Worm (Caenorhabditis elegans): Measurements from ENCODE around the gene srg-62.
A peak's percentile ranks its signal among the peaks of the same experiment; 100 is the strongest.

The srg-62 gene

ce11 chrV:2694389-2694788 is 47.8 kb downstream of the srg-62 start, which contains the start of gene Y45G12B.2 (continued):
- no peak for TF ChIP-seq ama-1 (optimal IDR thresholded peaks at IDR 0.05)
- no peak for TF ChIP-seq ama-1 (GFP tag; optimal IDR thresholded peaks at IDR 0.05)
- TF ChIP-seq attf-6 (GFP tag; IDR thresholded peaks at IDR 0.05), result no peak
- TF ChIP-seq nfyb-1 (GFP tag; IDR thresholded peaks at IDR 0.05), result no peak
- TF ChIP-seq madf-6 (GFP tag; IDR thresholded peaks at IDR 0.05), result peak; percentile 63; the same call in 1 of the 2 replicates
- TF ChIP-seq ets-4 (GFP tag; optimal IDR thresholded peaks at IDR 0.05), result no peak
- no peak for TF ChIP-seq ztf-3 (GFP tag; optimal IDR thresholded peaks at IDR 0.05)
- TF ChIP-seq cebp-2 (GFP tag; IDR thresholded peaks at IDR 0.05), result no peak
- no peak for TF ChIP-seq sptf-2 (GFP tag; optimal IDR thresholded peaks at IDR 0.05)
- TF ChIP-seq F10E7.11 (tag; optimal IDR thresholded peaks at IDR 0.05), result no peak
- TF ChIP-seq ceh-91 (GFP tag; IDR thresholded peaks at IDR 0.05), result no peak
- peak; percentile 75 for TF ChIP-seq mcd-1 (GFP tag; IDR thresholded peaks at IDR 0.05)
- no peak for TF ChIP-seq cebp-1 (GFP tag; IDR thresholded peaks at IDR 0.05)
- peak; percentile 56 for TF ChIP-seq cebp-1 (tag; optimal IDR thresholded peaks at IDR 0.05)
- TF ChIP-seq snpc-3.4 (tag; optimal IDR thresholded peaks at IDR 0.05), result no peak
- 0 out of 2 replicates have a peak, but pooled peaks have one; percentile 32 for TF ChIP-seq Y53G8AR.9 (GFP tag; conservative IDR thresholded peaks at IDR 0.05)
- TF ChIP-seq sdz-38 (tag; optimal IDR thresholded peaks at IDR 0.05), result no peak
- TF ChIP-seq B0035.1 (tag; optimal IDR thresholded peaks at IDR 0.05), result no peak
- no peak for TF ChIP-seq dpff-1 (tag; optimal IDR thresholded peaks at IDR 0.05)
- no peak for TF ChIP-seq ekl-4 (GFP tag; IDR thresholded peaks at IDR 0.05)
- no peak for TF ChIP-seq K12H6.12 (tag; optimal IDR thresholded peaks at IDR 0.05)
- no peak for TF ChIP-seq F49E8.2 (tag; optimal IDR thresholded peaks at IDR 0.05; ENCODE audit: insufficient read depth)
- TF ChIP-seq C17E4.6 (GFP tag; IDR thresholded peaks at IDR 0.05), result peak; percentile 59; the same call in 1 of the 2 replicates
- no peak for TF ChIP-seq let-526 (GFP tag; IDR thresholded peaks at IDR 0.05)
- TF ChIP-seq nhr-80 (tag; optimal IDR thresholded peaks at IDR 0.05), result peak; percentile 36
- no peak for TF ChIP-seq egrh-3 (GFP tag; IDR thresholded peaks at IDR 0.05)
- TF ChIP-seq pha-4 (tag; optimal IDR thresholded peaks at IDR 0.05), result no peak
- TF ChIP-seq F57A8.1 (GFP tag; optimal IDR thresholded peaks at IDR 0.05), result no peak
- peak; percentile 30 for TF ChIP-seq attf-5 (GFP tag; optimal IDR thresholded peaks at IDR 0.05)
- peak; percentile 73 for TF ChIP-seq lin-54 (GFP tag; optimal IDR thresholded peaks at IDR 0.05)
- TF ChIP-seq F39B2.1 (GFP tag; IDR thresholded peaks at IDR 0.05), result no peak
- no peak for TF ChIP-seq hlh-26 (GFP tag; conservative IDR thresholded peaks at IDR 0.05)
- peak; percentile 5 for TF ChIP-seq ztf-18 (tag; optimal IDR thresholded peaks at IDR 0.05)

- peak; percentile 55; the same call in 1 of the 2 replicates for TF ChIP-seq mcd-1 (GFP tag; IDR thresholded peaks at IDR 0.05)
These were observed 50.5 kb downstream of the srg-62 start for ce11 chrV:2691703-2692102.

ce11 chrV:2690948-2691347 is 51.2 kb downstream of the srg-62 start:
- TF ChIP-seq mxl-1 (tag; optimal IDR thresholded peaks at IDR 0.05) (no peak), madf-6 (GFP tag; IDR thresholded peaks at IDR 0.05) (peak; percentile 67), xnd-1 (tag; optimal IDR thresholded peaks at IDR 0.05) (peak; percentile 42), efl-1 (GFP tag; optimal IDR thresholded peaks at IDR 0.05) (peak; percentile 58), madf-8 (GFP tag; conservative IDR thresholded peaks at IDR 0.05) (peak; percentile 45), F33H1.4 (GFP tag; IDR thresholded peaks at IDR 0.05) (0 out of 2 replicates have a peak, but pooled peaks have one; percentile 26)

All from whole organism, young adult.